Fruit fly (Drosophila melanogaster) whole organism, embryonic: Measurements from ENCODE around the gene CG42852.
A peak's percentile ranks its signal among the peaks of the same experiment; 100 is the strongest.

Source experiments
- Adf1 ChIP-seq: fragments of 200-800 bp; sonication (Bioruptor generic); IDR thresholded peaks from 2 replicates; pipeline ENCODE4 v1.3.6; 2022; ENCODE audit warnings: missing biosample characterization, missing genetic modification characterization
- BEAF-32 ChIP-seq: fragments of 200-800 bp; sonication (Bioruptor generic); optimal IDR thresholded peaks from 3 replicates; lab custom pipeline; 2017; ENCODE audit warnings: missing biosample characterization, missing genetic modification characterization, mild to moderate bottlenecking, moderate library complexity, missing genetic modification reagents
- Bgb ChIP-seq: fragments of 200-800 bp; sonication (Bioruptor generic); IDR thresholded peaks from 2 replicates; pipeline ENCODE4 v1.3.6; 2022; ENCODE audit warnings: missing biosample characterization, missing genetic modification characterization; ENCODE audit not compliant: partially characterized antibody
- CG10462 ChIP-seq: fragments of 200-800 bp; sonication (Bioruptor generic); optimal IDR thresholded peaks from 2 replicates; lab custom pipeline; 2016; ENCODE audit warnings: missing biosample characterization, missing genetic modification characterization
- CG11247 ChIP-seq: fragments of 200-800 bp; sonication (Bioruptor generic); IDR thresholded peaks from 2 replicates; pipeline ENCODE4 v1.3.6; 2022; ENCODE audit warnings: missing biosample characterization, missing genetic modification characterization
- CG15479 ChIP-seq: fragments of 200-800 bp; sonication (Bioruptor generic); optimal IDR thresholded peaks from 3 replicates; lab custom pipeline; 2019; ENCODE audit warnings: missing biosample characterization, mild to moderate bottlenecking, missing genetic modification characterization, moderate library complexity
- CG1602 ChIP-seq: fragments of 200-800 bp; sonication (Bioruptor generic); optimal IDR thresholded peaks from 3 replicates; lab custom pipeline; 2016; ENCODE audit warnings: missing biosample characterization, missing genetic modification characterization
- CG17186 ChIP-seq: fragments of 200-800 bp; sonication (Bioruptor generic); optimal IDR thresholded peaks from 3 replicates; lab custom pipeline; 2017; ENCODE audit warnings: missing biosample characterization, missing genetic modification reagents, missing genetic modification characterization
- CG31224 ChIP-seq: fragments of 200-800 bp; sonication (Bioruptor generic); IDR thresholded peaks from 2 replicates; pipeline ENCODE4 v1.3.6; 2022; ENCODE audit warnings: missing biosample characterization, missing genetic modification characterization
- CG32767 ChIP-seq: fragments of 200-800 bp; sonication (Bioruptor generic); IDR thresholded peaks from 2 replicates; pipeline ENCODE4 v1.3.6; 2022; ENCODE audit warnings: missing biosample characterization, missing genetic modification characterization
- CG3995 ChIP-seq: fragments of 200-800 bp; sonication (Bioruptor generic); optimal IDR thresholded peaks from 3 replicates; lab custom pipeline; 2016; ENCODE audit warnings: missing biosample characterization, missing genetic modification characterization
- CG4424 ChIP-seq: fragments of 200-800 bp; sonication (Bioruptor generic); optimal IDR thresholded peaks from 3 replicates; lab custom pipeline; 2016; ENCODE audit warnings: missing biosample characterization, missing genetic modification characterization
- CG6254 ChIP-seq: fragments of 200-800 bp; sonication (Bioruptor generic); optimal IDR thresholded peaks from 3 replicates; lab custom pipeline; 2017; ENCODE audit warnings: mild to moderate bottlenecking, missing biosample characterization, missing genetic modification reagents, missing genetic modification characterization
- CG6791 ChIP-seq: fragments of 200-800 bp; sonication (Bioruptor generic); IDR thresholded peaks from 3 replicates; pipeline ENCODE4 v1.3.6; 2022; ENCODE audit warnings: missing biosample characterization, missing genetic modification characterization; ENCODE audit not compliant: partially characterized antibody
- CG6854 ChIP-seq: fragments of 200-800 bp; sonication (Bioruptor generic); optimal IDR thresholded peaks from 3 replicates; lab custom pipeline; 2017; ENCODE audit warnings: missing biosample characterization, mild to moderate bottlenecking, missing genetic modification characterization
- CG7357 ChIP-seq: fragments of 200-800 bp; sonication (Bioruptor generic); IDR thresholded peaks from 3 replicates; pipeline ENCODE4 v1.3.6; 2022; ENCODE audit warnings: missing biosample characterization, missing genetic modification characterization
- CG7745 ChIP-seq: fragments of 200-800 bp; sonication (Bioruptor generic); optimal IDR thresholded peaks from 2 replicates; lab custom pipeline; 2018; ENCODE audit warnings: missing biosample characterization, mild to moderate bottlenecking, missing genetic modification characterization, moderate library complexity
- CG7839 ChIP-seq: fragments of 200-800 bp; sonication (Bioruptor generic); optimal IDR thresholded peaks from 3 replicates; lab custom pipeline; 2018; ENCODE audit warnings: missing biosample characterization, mild to moderate bottlenecking, missing genetic modification characterization, moderate library complexity
- CG7963 ChIP-seq: fragments of 200-800 bp; sonication (Bioruptor generic); IDR thresholded peaks from 3 replicates; pipeline ENCODE4 v1.3.6; 2022; ENCODE audit warnings: missing biosample characterization, missing genetic modification characterization; ENCODE audit not compliant: partially characterized antibody
- CG9215 ChIP-seq: fragments of 200-800 bp; sonication (Bioruptor generic); IDR thresholded peaks from 2 replicates; pipeline ENCODE4 v1.3.6; 2022; ENCODE audit warnings: missing biosample characterization, missing genetic modification characterization
- CG9797 ChIP-seq: fragments of 200-800 bp; sonication (Bioruptor generic); optimal IDR thresholded peaks from 3 replicates; lab custom pipeline; 2018; ENCODE audit warnings: missing biosample characterization, mild to moderate bottlenecking, missing genetic modification characterization
- CoRest ChIP-seq: fragments of 200-800 bp; sonication (Bioruptor generic); optimal IDR thresholded peaks from 3 replicates; lab custom pipeline; 2018; ENCODE audit warnings: missing biosample characterization, mild to moderate bottlenecking, missing genetic modification characterization, moderate library complexity
- Dad ChIP-seq: fragments of 200-800 bp; sonication (Bioruptor generic); optimal IDR thresholded peaks from 3 replicates; lab custom pipeline; 2016; ENCODE audit warnings: missing biosample characterization, missing genetic modification characterization
- Doc3 ChIP-seq: fragments of 200-800 bp; sonication (Bioruptor generic); IDR thresholded peaks from 3 replicates; pipeline ENCODE4 v1.3.6; 2022; ENCODE audit warnings: missing biosample characterization, missing genetic modification characterization; ENCODE audit not compliant: partially characterized antibody
- E2f2 ChIP-seq: fragments of 200-800 bp; sonication (Bioruptor generic); IDR thresholded peaks from 2 replicates; pipeline ENCODE4 v1.3.6; 2022; ENCODE audit warnings: missing biosample characterization, missing genetic modification characterization
- Fer3 ChIP-seq: fragments of 200-800 bp; sonication (Bioruptor generic); optimal IDR thresholded peaks from 2 replicates; lab custom pipeline; 2018; ENCODE audit warnings: missing biosample characterization, mild to moderate bottlenecking, missing genetic modification characterization, moderate library complexity
- Gug ChIP-seq: fragments of 200-800 bp; sonication (Bioruptor generic); IDR thresholded peaks from 4 replicates; pipeline ENCODE4 v1.3.6; 2022; ENCODE audit warnings: missing biosample characterization, missing genetic modification characterization
- HmgD ChIP-seq: fragments of 200-800 bp; sonication (Bioruptor generic); optimal IDR thresholded peaks from 3 replicates; lab custom pipeline; 2016; ENCODE audit warnings: missing biosample characterization, missing genetic modification characterization
- Jarid2 ChIP-seq: fragments of 200-800 bp; sonication (Bioruptor generic); optimal IDR thresholded peaks from 3 replicates; lab custom pipeline; 2017; ENCODE audit warnings: mild to moderate bottlenecking, missing biosample characterization, missing genetic modification reagents, missing genetic modification characterization
- Lim3 ChIP-seq: fragments of 200-800 bp; sonication (Bioruptor generic); IDR thresholded peaks from 2 replicates; pipeline ENCODE4 v1.3.6; 2022; ENCODE audit warnings: missing biosample characterization, missing genetic modification characterization
- MTF-1 ChIP-seq: fragments of 200-800 bp; sonication (Bioruptor generic); optimal IDR thresholded peaks from 2 replicates; lab custom pipeline; 2018; ENCODE audit warnings: missing biosample characterization, mild to moderate bottlenecking, missing genetic modification characterization, borderline replicate concordance
- NK7.1 ChIP-seq: fragments of 200-800 bp; sonication (Bioruptor generic); optimal IDR thresholded peaks from 3 replicates; lab custom pipeline; 2016; ENCODE audit warnings: missing biosample characterization, missing genetic modification characterization
- Oli ChIP-seq: fragments of 200-800 bp; sonication (Bioruptor generic); optimal IDR thresholded peaks from 2 replicates; lab custom pipeline; 2018; ENCODE audit warnings: missing biosample characterization, mild to moderate bottlenecking, missing genetic modification characterization, moderate library complexity
- Optix ChIP-seq: fragments of 200-800 bp; sonication (Bioruptor generic); IDR thresholded peaks from 3 replicates; pipeline ENCODE4 v1.3.6; 2022; ENCODE audit warnings: missing biosample characterization, missing genetic modification characterization
- az2 ChIP-seq: fragments of 200-800 bp; sonication (Bioruptor generic); optimal IDR thresholded peaks from 3 replicates; lab custom pipeline; 2016; ENCODE audit warnings: missing biosample characterization, missing genetic modification characterization
- bcd ChIP-seq: fragments of 200-800 bp; sonication (Bioruptor generic); optimal IDR thresholded peaks from 2 replicates; lab custom pipeline; 2017; ENCODE audit warnings: missing biosample characterization, mild to moderate bottlenecking, missing genetic modification characterization
- caup ChIP-seq: fragments of 200-800 bp; sonication (Bioruptor generic); optimal IDR thresholded peaks from 3 replicates; lab custom pipeline; 2017; ENCODE audit warnings: missing biosample characterization, mild to moderate bottlenecking, missing genetic modification characterization, moderate library complexity; ENCODE audit not compliant: severe bottlenecking
- ci ChIP-seq: fragments of 200-800 bp; sonication (Bioruptor generic); IDR thresholded peaks from 3 replicates; pipeline ENCODE4 v1.3.6; 2022; ENCODE audit warnings: missing biosample characterization, missing genetic modification characterization
- corto ChIP-seq: fragments of 200-800 bp; sonication (Bioruptor generic); optimal IDR thresholded peaks from 2 replicates; lab custom pipeline; 2016; ENCODE audit warnings: missing biosample characterization, mild to moderate bottlenecking, missing genetic modification characterization, moderate library complexity
- crp ChIP-seq, 2 experiments: fragments of 200-800 bp; sonication (Bioruptor generic); optimal IDR thresholded peaks; 2 replicates in 1 of 2; 3 replicates in 1 of 2; lab custom pipeline; 2017; ENCODE audit warnings: missing biosample characterization in 2 of 2, missing genetic modification characterization in 2 of 2, mild to moderate bottlenecking in 1 of 2, moderate library complexity in 1 of 2
- fru ChIP-seq: fragments of >200 bp; optimal IDR thresholded peaks from 2 replicates; lab custom pipeline; 2017
- insv ChIP-seq, 2 experiments: fragments of 200-800 bp; sonication (Bioruptor generic); optimal IDR thresholded peaks; 3 replicates each; lab custom pipeline; 2016 to 2018; ENCODE audit warnings: missing biosample characterization in 2 of 2, missing genetic modification characterization in 2 of 2
- jigr1 ChIP-seq: fragments of 200-800 bp; sonication (Bioruptor generic); IDR thresholded peaks from 3 replicates; pipeline ENCODE4 v1.3.6; 2022; ENCODE audit warnings: missing biosample characterization, missing genetic modification characterization
- lmd ChIP-seq: fragments of 200-800 bp; sonication (Bioruptor generic); IDR thresholded peaks from 2 replicates; pipeline ENCODE4 v1.3.6; 2022; ENCODE audit warnings: missing biosample characterization, missing genetic modification characterization
- maf-S ChIP-seq: fragments of 200-800 bp; sonication (Bioruptor generic); optimal IDR thresholded peaks from 2 replicates; lab custom pipeline; 2016; ENCODE audit warnings: missing biosample characterization, missing genetic modification characterization
- mirr ChIP-seq: fragments of 200-800 bp; sonication (Bioruptor generic); optimal IDR thresholded peaks from 3 replicates; lab custom pipeline; 2018; ENCODE audit warnings: missing biosample characterization, mild to moderate bottlenecking, missing genetic modification characterization
- onecut ChIP-seq: fragments of 200-800 bp; sonication (Bioruptor generic); IDR thresholded peaks from 2 replicates; pipeline ENCODE4 v1.3.6; 2022; ENCODE audit warnings: missing biosample characterization, missing genetic modification characterization
- pb ChIP-seq: fragments of 200-800 bp; sonication (Bioruptor generic); optimal IDR thresholded peaks from 3 replicates; lab custom pipeline; 2016; ENCODE audit warnings: missing biosample characterization, missing genetic modification characterization
- sima ChIP-seq: fragments of 200-800 bp; sonication (Bioruptor generic); optimal IDR thresholded peaks from 2 replicates; lab custom pipeline; 2016; ENCODE audit warnings: missing biosample characterization, missing genetic modification characterization
- zfh2 ChIP-seq: fragments of 200-800 bp; sonication (Bioruptor generic); optimal IDR thresholded peaks from 2 replicates; lab custom pipeline; 2016; ENCODE audit warnings: missing biosample characterization, missing genetic modification characterization

CG42852 gene

dm6 chr3L:16713446-16714192 lies 41.7 kb upstream of the CG42852 start (continued):
- no peak for TF ChIP-seq CG1602
- peak; percentile 64 for TF ChIP-seq CG6254 (GFP tag; lab: Kevin White, UChicago)
- no peak for TF ChIP-seq fru (lab: Kevin White, UChicago)
- no peak for TF ChIP-seq caup (GFP tag; lab: Kevin White, UChicago)
- TF ChIP-seq Gug (GFP tag; lab: Robert Waterston, UW), result no peak
- TF ChIP-seq crp (GFP tag; optimal IDR thresholded peaks at IDR 0.05; lab: Kevin White, UChicago), result peak in 1 of 2 experiments; percentile 58
- no peak for TF ChIP-seq CoRest (tag; lab: Kevin White, UChicago)
- no peak for TF ChIP-seq CG9215 (GFP tag; lab: Robert Waterston, UW)
- no peak for TF ChIP-seq MTF-1 (GFP tag; lab: Kevin White, UChicago)
- peak; percentile 38 for TF ChIP-seq Adf1 (GFP tag; lab: Robert Waterston, UW)
- TF ChIP-seq zfh2 (GFP tag; lab: Kevin White, UChicago), result no peak
- no peak for TF ChIP-seq NK7.1 (GFP tag; lab: Kevin White, UChicago)
- TF ChIP-seq pb (GFP tag; lab: Kevin White, UChicago), result no peak
- no peak for TF ChIP-seq HmgD
- no peak for TF ChIP-seq corto (GFP tag; lab: Kevin White, UChicago)
- TF ChIP-seq BEAF-32 (GFP tag; lab: Kevin White, UChicago), result peak; percentile 18
- TF ChIP-seq ci, result peak; percentile 49; the same call in 1 of the 3 replicates
- peak; percentile 59; the same call in 1 of the 3 replicates for TF ChIP-seq Doc3 (GFP tag; lab: Robert Waterston, UW)
- TF ChIP-seq Bgb (GFP tag; lab: Robert Waterston, UW), result peak; percentile 69
- no peak for TF ChIP-seq maf-S (GFP tag; lab: Kevin White, UChicago)
- TF ChIP-seq CG11247 (GFP tag; lab: Robert Waterston, UW), result no peak
- TF ChIP-seq CG4424, result no peak
- peak; percentile 61; the same call in 1 of the 3 replicates for TF ChIP-seq CG6791 (GFP tag; lab: Robert Waterston, UW)
- no peak for TF ChIP-seq Optix
- no peak for TF ChIP-seq lmd (GFP tag; lab: Robert Waterston, UW)
- TF ChIP-seq CG7839 (tag; lab: Kevin White, UChicago), result no peak
- peak; percentile 60; the same call in 2 of the 3 replicates for TF ChIP-seq CG7963
- TF ChIP-seq bcd, result no peak
- no peak for TF ChIP-seq insv (GFP tag; optimal IDR thresholded peaks at IDR 0.05; lab: Kevin White, UChicago)
- TF ChIP-seq CG15479, result no peak
- peak; percentile 84 for TF ChIP-seq E2f2 (GFP tag; lab: Robert Waterston, UW)
- no peak for TF ChIP-seq Jarid2
- TF ChIP-seq CG7357 (GFP tag; lab: Robert Waterston, UW), result no peak
- TF ChIP-seq Dad (GFP tag; lab: Kevin White, UChicago), result no peak
- peak; percentile 35 for TF ChIP-seq CG3995 (GFP tag; lab: Kevin White, UChicago)
- no peak for TF ChIP-seq CG9797 (GFP tag; lab: Kevin White, UChicago)
- TF ChIP-seq CG31224 (GFP tag; lab: Robert Waterston, UW), result no peak
- no peak for TF ChIP-seq jigr1
- TF ChIP-seq az2 (GFP tag; lab: Kevin White, UChicago), result no peak
- TF ChIP-seq Fer3 (tag; lab: Kevin White, UChicago), result no peak
- no peak for TF ChIP-seq CG7745 (tag; lab: Kevin White, UChicago)
- TF ChIP-seq Lim3, result no peak
- no peak for TF ChIP-seq CG32767 (GFP tag; lab: Robert Waterston, UW)
- TF ChIP-seq onecut (GFP tag; lab: Robert Waterston, UW), result no peak
- TF ChIP-seq CG17186 (GFP tag; lab: Kevin White, UChicago), result no peak
- TF ChIP-seq CG10462 (GFP tag; lab: Kevin White, UChicago), result no peak
- no peak for TF ChIP-seq mirr
- TF ChIP-seq CG6854 (GFP tag; lab: Kevin White, UChicago), result peak; percentile 33
- no peak for TF ChIP-seq Oli (tag; lab: Kevin White, UChicago)
- TF ChIP-seq sima (GFP tag; lab: Kevin White, UChicago), result no peak
